Worm (Caenorhabditis elegans) whole organism, mixed stage, embryonic: ENCODE measurements around the gene F46H5.11.

Experiments
- elt-1 ChIP-seq: sonication (generic microtip); optimal IDR thresholded peaks from 2 replicates; lab custom pipeline; 2017; ENCODE audit warnings: missing genetic modification characterization, mild to moderate bottlenecking, missing compliant biosample characterization, antibody characterized with exemption, moderate library complexity, borderline replicate concordance; ENCODE audit not compliant: insufficient read depth
- flh-1 ChIP-seq: fragments of 200-800 bp; sonication (Bioruptor generic); optimal IDR thresholded peaks from 2 replicates; lab custom pipeline; 2018; ENCODE audit warnings: mild to moderate bottlenecking, missing genetic modification characterization, moderate library complexity, missing compliant biosample characterization
- nhr-237 ChIP-seq: fragments of 150-350 bp; optimal IDR thresholded peaks from 2 replicates; lab custom pipeline; 2014; ENCODE audit warnings: missing biosample characterization, missing genetic modification characterization
- nhr-76 ChIP-seq: sonication (generic microtip); optimal IDR thresholded peaks from 2 replicates; lab custom pipeline; 2017; ENCODE audit warnings: missing biosample characterization, missing genetic modification characterization
- pha-4 ChIP-seq: fragments of 150-350 bp; optimal IDR thresholded peaks from 2 replicates; lab custom pipeline; 2018; ENCODE audit warnings: missing biosample characterization, missing genetic modification reagents, missing genetic modification characterization
- snpc-4 ChIP-seq: fragments of 150-350 bp; optimal IDR thresholded peaks from 2 replicates; lab custom pipeline; 2014; ENCODE audit warnings: missing biosample characterization, missing genetic modification characterization
- unc-62 ChIP-seq: fragments of 150-350 bp; optimal IDR thresholded peaks from 2 replicates; lab custom pipeline; 2014; ENCODE audit warnings: missing biosample characterization, missing genetic modification reagents, missing genetic modification characterization
- zip-8 ChIP-seq: fragments of 150-350 bp; optimal IDR thresholded peaks from 2 replicates; lab custom pipeline; 2014; ENCODE audit warnings: missing biosample characterization, missing genetic modification characterization

- no peak for TF ChIP-seq unc-62
- no peak for TF ChIP-seq nhr-76 (tag; lab: Kevin White, UChicago)
- TF ChIP-seq flh-1 (GFP tag; lab: Kevin White, UChicago): no peak
- TF ChIP-seq elt-1: no peak
- no peak for TF ChIP-seq nhr-237 (tag; lab: Kevin White, UChicago)
- no peak for TF ChIP-seq snpc-4 (tag; lab: Kevin White, UChicago)
- TF ChIP-seq pha-4: no peak
- TF ChIP-seq zip-8 (tag; lab: Kevin White, UChicago): no peak
These were observed 2.5 kb downstream of the F46H5.11 start, which contains the start of gene grd-7 for ce11 chrX:7269379-7269778.
